Fruit fly (Drosophila melanogaster) whole organism, embryonic: ENCODE results near the gene CG12516.

Experiments
- CG18619 ChIP-seq: fragments of 200-800 bp; sonication (Bioruptor generic); optimal IDR thresholded peaks from 3 replicates; lab custom pipeline; 2017; ENCODE audit warnings: missing biosample characterization, mild to moderate bottlenecking, missing genetic modification characterization
- Eip74EF ChIP-seq, 2 experiments: fragments of 200-800 bp in 1 of 2; fragments of >200 bp in 1 of 2; sonication (Bioruptor generic) in 1 of 2; optimal IDR thresholded peaks; 2 replicates each; lab custom pipeline; 2017 to 2019; ENCODE audit warnings: missing biosample characterization in 2 of 2, missing genetic modification characterization in 2 of 2, mild to moderate bottlenecking in 1 of 2, moderate library complexity in 1 of 2
- Gug ChIP-seq: fragments of 200-800 bp; sonication (Bioruptor generic); IDR thresholded peaks from 4 replicates; pipeline ENCODE4 v1.3.6; 2022; ENCODE audit warnings: missing biosample characterization, missing genetic modification characterization
- Poxn ChIP-seq: fragments of 200-800 bp; sonication (Bioruptor generic); IDR thresholded peaks from 2 replicates; pipeline ENCODE4 v1.3.6; 2022; ENCODE audit warnings: missing biosample characterization, missing genetic modification characterization
- Sry-β ChIP-seq: fragments of 200-800 bp; sonication (Bioruptor generic); optimal IDR thresholded peaks from 2 replicates; lab custom pipeline; 2018; ENCODE audit warnings: missing biosample characterization, mild to moderate bottlenecking, missing genetic modification characterization, moderate library complexity
- pros ChIP-seq: fragments of 200-800 bp; sonication (Bioruptor generic); optimal IDR thresholded peaks from 3 replicates; lab custom pipeline; 2019; ENCODE audit warnings: missing biosample characterization, mild to moderate bottlenecking, missing genetic modification characterization, moderate library complexity
- sens-2 ChIP-seq: fragments of 200-800 bp; sonication (Bioruptor generic); IDR thresholded peaks from 2 replicates; pipeline ENCODE4 v1.3.6; 2022; ENCODE audit warnings: missing biosample characterization, missing genetic modification characterization
- seq ChIP-seq: fragments of 200-800 bp; sonication (Bioruptor generic); IDR thresholded peaks from 2 replicates; pipeline ENCODE4 v1.3.6; 2022; ENCODE audit warnings: missing biosample characterization, missing genetic modification characterization
- ssp ChIP-seq: fragments of 200-800 bp; sonication (Bioruptor generic); IDR thresholded peaks from 2 replicates; pipeline ENCODE4 v1.3.6; 2022; ENCODE audit warnings: missing biosample characterization, missing genetic modification characterization
- tap ChIP-seq: fragments of 200-800 bp; optimal IDR thresholded peaks from 3 replicates; lab custom pipeline; 2019; ENCODE audit warnings: missing biosample characterization, mild to moderate bottlenecking, missing genetic modification characterization, moderate library complexity

- TF ChIP-seq seq (GFP tag; lab: Robert Waterston, UW) (no peak), Gug (GFP tag; lab: Robert Waterston, UW) (no peak), Eip74EF (GFP tag; optimal IDR thresholded peaks at IDR 0.05; lab: Kevin White, UChicago) (no peak), Poxn (GFP tag; lab: Robert Waterston, UW) (no peak), CG18619 (GFP tag; lab: Kevin White, UChicago) (no peak), pros (GFP tag; lab: Kevin White, UChicago) (no peak), ssp (GFP tag; lab: Robert Waterston, UW) (no peak), sens-2 (GFP tag; lab: Robert Waterston, UW) (no peak), tap (tag; lab: Kevin White, UChicago) (no peak), Sry-β (GFP tag; lab: Kevin White, UChicago) (no peak)
These were observed 10.7 kb downstream of the CG12516 start, which contains the start of gene UQCR-14L for dm6 chr3R:28293748-28294147.
